Worm (Caenorhabditis elegans) whole organism, L4 larva: ENCODE measurements around the gene tpra-1.

ENCODE experiments used
- F44E2.7 ChIP-seq: fragments of 200-800 bp; sonication (Bioruptor generic); IDR thresholded peaks from 2 replicates; pipeline ENCODE4 v2.1.2; 2022; ENCODE audit warnings: missing genetic modification characterization, missing compliant biosample characterization
- ceh-32 ChIP-seq: sonication (generic microtip); optimal IDR thresholded peaks from 2 replicates; lab custom pipeline; 2016; ENCODE audit warnings: mild to moderate bottlenecking, missing genetic modification characterization, missing compliant biosample characterization; ENCODE audit not compliant: poor library complexity
- lin-13 ChIP-seq: fragments of 150-350 bp; optimal IDR thresholded peaks from 2 replicates; lab custom pipeline; 2014; ENCODE audit warnings: missing biosample characterization, missing genetic modification reagents, missing genetic modification characterization
- lin-38 ChIP-seq: fragments of 200-800 bp; sonication (Bioruptor generic); IDR thresholded peaks from 2 replicates; pipeline ENCODE4 v1.3.6; 2022; ENCODE audit warnings: missing genetic modification reagents, missing genetic modification characterization, missing compliant biosample characterization
- lin-39 ChIP-seq: fragments of 150-350 bp; optimal IDR thresholded peaks from 2 replicates; lab custom pipeline; 2014; ENCODE audit warnings: missing biosample characterization, missing genetic modification reagents, missing genetic modification characterization
- nhr-11 ChIP-seq: fragments of 150-350 bp; optimal IDR thresholded peaks from 2 replicates; lab custom pipeline; 2014; ENCODE audit warnings: missing biosample characterization, missing genetic modification characterization
- nhr-237 ChIP-seq: sonication (generic microtip); optimal IDR thresholded peaks from 2 replicates; lab custom pipeline; 2017; ENCODE audit warnings: missing biosample characterization, missing genetic modification characterization
- nhr-48 ChIP-seq: sonication (generic microtip); optimal IDR thresholded peaks from 2 replicates; lab custom pipeline; 2016; ENCODE audit warnings: mild to moderate bottlenecking, missing genetic modification characterization, missing compliant biosample characterization
- nhr-76 ChIP-seq: fragments of 150-350 bp; optimal IDR thresholded peaks from 2 replicates; lab custom pipeline; 2014; ENCODE audit warnings: missing biosample characterization, missing genetic modification characterization

ce11 chrIV:9010257-9010656 lies 54.0 kb downstream of the tpra-1 start, which contains the start of gene C53D6.11:
- TF ChIP-seq F44E2.7 (no peak), lin-13 (GFP tag; lab: Kevin White, UChicago) (no peak), ceh-32 (tag; lab: Kevin White, UChicago) (no peak), lin-38 (GFP tag; lab: Robert Waterston, UW) (no peak), nhr-48 (tag; lab: Kevin White, UChicago) (no peak), nhr-76 (no peak), lin-39 (tag; lab: Kevin White, UChicago) (no peak), nhr-237 (tag; lab: Kevin White, UChicago) (no peak), nhr-11 (no peak)
